Fruit fly (Drosophila melanogaster) whole organism, pupa: Measurements from ENCODE around the gene Gpdh1.

Experiments
- CG12605 ChIP-seq: fragments of 200-800 bp; sonication (Bioruptor generic); IDR thresholded peaks from 2 replicates; pipeline ENCODE4 v1.3.6; 2022; ENCODE audit warnings: missing biosample characterization, missing genetic modification characterization
- CG13204 ChIP-seq: fragments of 200-800 bp; sonication (Bioruptor generic); optimal IDR thresholded peaks from 2 replicates; lab custom pipeline; 2018; ENCODE audit warnings: missing biosample characterization, mild to moderate bottlenecking, missing genetic modification characterization, moderate library complexity
- CG15710 ChIP-seq: fragments of 200-800 bp; sonication (Bioruptor generic); optimal IDR thresholded peaks from 2 replicates; lab custom pipeline; 2018; ENCODE audit warnings: missing biosample characterization, mild to moderate bottlenecking, missing genetic modification characterization, moderate library complexity
- CG17806 ChIP-seq: fragments of 200-800 bp; sonication (Bioruptor generic); optimal IDR thresholded peaks from 2 replicates; lab custom pipeline; 2018; ENCODE audit warnings: missing biosample characterization, mild to moderate bottlenecking, missing genetic modification characterization, moderate library complexity
- CG32121 ChIP-seq: fragments of 200-800 bp; sonication (Bioruptor generic); IDR thresholded peaks from 2 replicates; pipeline ENCODE4 v1.3.6; 2022; ENCODE audit warnings: missing biosample characterization, missing genetic modification characterization
- CG8159 ChIP-seq: fragments of 200-800 bp; sonication (Bioruptor generic); optimal IDR thresholded peaks from 3 replicates; lab custom pipeline; 2018; ENCODE audit warnings: missing biosample characterization, mild to moderate bottlenecking, missing genetic modification characterization, moderate library complexity
- CG8301 ChIP-seq: fragments of 200-800 bp; sonication (Bioruptor generic); optimal IDR thresholded peaks from 2 replicates; lab custom pipeline; 2018; ENCODE audit warnings: missing biosample characterization, mild to moderate bottlenecking, missing genetic modification characterization
- D1 ChIP-seq: fragments of 200-800 bp; sonication (Bioruptor generic); optimal IDR thresholded peaks from 2 replicates; lab custom pipeline; 2018; ENCODE audit warnings: missing biosample characterization, mild to moderate bottlenecking, missing genetic modification characterization, moderate library complexity
- fd96Ca ChIP-seq: fragments of 200-800 bp; sonication (Bioruptor generic); IDR thresholded peaks from 3 replicates; pipeline ENCODE4 v1.3.6; 2022; ENCODE audit warnings: missing biosample characterization, missing genetic modification characterization
- gl ChIP-seq: fragments of 200-800 bp; sonication (Bioruptor generic); optimal IDR thresholded peaks from 2 replicates; lab custom pipeline; 2018; ENCODE audit warnings: missing biosample characterization, mild to moderate bottlenecking, missing genetic modification characterization
- rn ChIP-seq: fragments of 200-800 bp; sonication (Bioruptor generic); IDR thresholded peaks from 2 replicates; pipeline ENCODE4 v1.3.6; 2022; ENCODE audit warnings: missing biosample characterization, missing genetic modification characterization

DNA sequence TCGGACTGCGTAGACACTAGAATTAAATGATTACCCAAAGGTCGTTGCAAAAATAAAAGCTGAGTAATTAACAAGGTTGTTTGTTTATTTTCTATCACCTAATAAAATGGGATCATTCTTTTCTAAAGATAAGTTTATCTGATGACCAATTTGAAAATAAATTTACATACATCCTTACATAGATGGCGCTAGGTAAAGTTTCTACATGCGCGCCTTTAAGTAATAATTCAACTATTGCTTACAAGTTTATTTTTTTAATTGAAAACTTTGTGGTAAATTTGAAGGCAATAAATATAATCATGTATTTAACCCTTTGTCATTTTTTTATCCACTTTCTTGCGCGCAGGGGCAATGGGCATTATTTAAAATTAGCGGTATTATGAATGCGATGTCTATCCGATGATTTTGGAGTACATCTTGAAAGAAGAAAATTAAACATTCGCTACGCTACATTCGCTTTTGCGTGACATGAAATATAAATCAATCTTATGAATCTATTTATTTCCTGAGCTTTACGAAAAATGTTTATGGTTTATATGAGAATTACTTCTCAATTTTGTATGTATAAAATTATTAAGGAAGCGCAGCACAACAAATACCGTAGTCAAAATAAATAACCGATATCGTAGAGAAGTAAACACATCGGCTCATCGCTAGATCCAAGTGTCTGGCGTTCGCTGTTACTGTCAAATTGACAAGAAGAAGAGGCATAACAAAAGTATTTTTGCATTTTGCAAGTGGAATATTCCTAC lies 5.5 kb downstream of the Gpdh1 start, which contains the start of gene CG9044:
- peak; percentile 16 for TF ChIP-seq CG15710 (tag; lab: Kevin White, UChicago)
- no peak for TF ChIP-seq CG12605 (GFP tag; lab: Robert Waterston, UW)
- no peak for TF ChIP-seq CG8301 (tag; lab: Kevin White, UChicago)
- TF ChIP-seq fd96Ca = no peak; the same call in 2 of the 3 replicates
- TF ChIP-seq rn (GFP tag; lab: Robert Waterston, UW) = peak; percentile 15; the same call in 1 of the 2 replicates
- no peak for TF ChIP-seq CG13204 (GFP tag; lab: Kevin White, UChicago)
- TF ChIP-seq gl (tag; lab: Kevin White, UChicago) = no peak
- no peak for TF ChIP-seq CG17806 (tag; lab: Kevin White, UChicago)
- TF ChIP-seq D1 = no peak
- TF ChIP-seq CG32121 (GFP tag; lab: Robert Waterston, UW) = 0 out of 2 replicates have a peak, but pooled peaks have one; percentile 40
- TF ChIP-seq CG8159 (tag; lab: Kevin White, UChicago) = no peak
